Fruit fly (Drosophila melanogaster) whole organism, embryonic: ENCODE results near the gene CG33110.

Source experiments
- ATbp ChIP-seq: fragments of 200-800 bp; sonication (Bioruptor generic); optimal IDR thresholded peaks from 2 replicates; lab custom pipeline; 2017; ENCODE audit warnings: missing biosample characterization, mild to moderate bottlenecking, missing genetic modification characterization, missing genetic modification reagents
- CG10209 ChIP-seq: fragments of 200-800 bp; sonication (Bioruptor generic); optimal IDR thresholded peaks from 3 replicates; lab custom pipeline; 2017; ENCODE audit warnings: missing biosample characterization, mild to moderate bottlenecking, missing genetic modification characterization, missing genetic modification reagents
- CG10543 ChIP-seq: fragments of 200-800 bp; sonication (Bioruptor generic); optimal IDR thresholded peaks from 3 replicates; lab custom pipeline; 2017; ENCODE audit warnings: missing biosample characterization, mild to moderate bottlenecking, missing genetic modification characterization, moderate library complexity
- CG10565 ChIP-seq: fragments of 200-800 bp; sonication (Bioruptor generic); optimal IDR thresholded peaks from 3 replicates; lab custom pipeline; 2016; ENCODE audit warnings: missing biosample characterization, mild to moderate bottlenecking, missing genetic modification characterization
- CG10654 ChIP-seq: fragments of 200-800 bp; sonication (Bioruptor generic); optimal IDR thresholded peaks from 2 replicates; lab custom pipeline; 2016; ENCODE audit warnings: missing biosample characterization, missing genetic modification characterization
- CG11085 ChIP-seq: fragments of 200-800 bp; sonication (Bioruptor generic); IDR thresholded peaks from 2 replicates; pipeline ENCODE4 v1.3.6; 2022; ENCODE audit warnings: missing biosample characterization, missing genetic modification characterization
- CG11695 ChIP-seq: fragments of 200-800 bp; sonication (Bioruptor generic); IDR thresholded peaks from 3 replicates; pipeline ENCODE4 v1.3.6; 2022; ENCODE audit warnings: missing biosample characterization, missing genetic modification characterization
- CG15011 ChIP-seq: fragments of 200-800 bp; sonication (Bioruptor generic); optimal IDR thresholded peaks from 3 replicates; lab custom pipeline; 2018; ENCODE audit warnings: missing biosample characterization, mild to moderate bottlenecking, missing genetic modification characterization
- CG1603 ChIP-seq: fragments of 200-800 bp; sonication (Bioruptor generic); optimal IDR thresholded peaks from 2 replicates; lab custom pipeline; 2019; ENCODE audit warnings: missing biosample characterization, mild to moderate bottlenecking, missing genetic modification characterization, moderate library complexity
- CG18476 ChIP-seq: fragments of 200-800 bp; sonication (Bioruptor generic); optimal IDR thresholded peaks from 2 replicates; lab custom pipeline; 2016; ENCODE audit warnings: missing biosample characterization, mild to moderate bottlenecking, missing genetic modification characterization
- CG18599 ChIP-seq: fragments of 200-800 bp; sonication (Bioruptor generic); optimal IDR thresholded peaks from 3 replicates; lab custom pipeline; 2017; ENCODE audit warnings: missing biosample characterization, missing genetic modification characterization, mild to moderate bottlenecking, moderate library complexity, missing genetic modification reagents
- CG2712 ChIP-seq: fragments of 200-800 bp; optimal IDR thresholded peaks from 3 replicates; lab custom pipeline; 2019; ENCODE audit warnings: missing biosample characterization, mild to moderate bottlenecking, missing genetic modification characterization, moderate library complexity
- CG31224 ChIP-seq: fragments of 200-800 bp; sonication (Bioruptor generic); IDR thresholded peaks from 2 replicates; pipeline ENCODE4 v1.3.6; 2022; ENCODE audit warnings: missing biosample characterization, missing genetic modification characterization
- CG32767 ChIP-seq: fragments of 200-800 bp; sonication (Bioruptor generic); IDR thresholded peaks from 2 replicates; pipeline ENCODE4 v1.3.6; 2022; ENCODE audit warnings: missing biosample characterization, missing genetic modification characterization
- CG34376 ChIP-seq: fragments of 200-800 bp; sonication (Bioruptor generic); optimal IDR thresholded peaks from 2 replicates; lab custom pipeline; 2018; ENCODE audit warnings: missing biosample characterization, mild to moderate bottlenecking, missing genetic modification characterization
- CG4360 ChIP-seq: fragments of 200-800 bp; sonication (Bioruptor generic); IDR thresholded peaks from 2 replicates; pipeline ENCODE4 v1.3.6; 2022; ENCODE audit warnings: missing biosample characterization, missing genetic modification characterization
- CG4854 ChIP-seq: fragments of 200-800 bp; sonication (Bioruptor generic); optimal IDR thresholded peaks from 2 replicates; lab custom pipeline; 2016; ENCODE audit warnings: missing biosample characterization, missing genetic modification characterization, inconsistent platforms
- CG6654 ChIP-seq: fragments of 200-800 bp; sonication (Bioruptor generic); optimal IDR thresholded peaks from 2 replicates; lab custom pipeline; 2017; ENCODE audit warnings: missing biosample characterization, mild to moderate bottlenecking, missing genetic modification characterization
- CG6683 ChIP-seq: fragments of 200-800 bp; sonication (Bioruptor generic); optimal IDR thresholded peaks from 2 replicates; lab custom pipeline; 2017; ENCODE audit warnings: missing biosample characterization, mild to moderate bottlenecking, missing genetic modification characterization, missing genetic modification reagents
- CG6813 ChIP-seq: fragments of 200-800 bp; sonication (Bioruptor generic); optimal IDR thresholded peaks from 2 replicates; lab custom pipeline; 2017; ENCODE audit warnings: missing biosample characterization, missing genetic modification characterization, mild to moderate bottlenecking, moderate library complexity, missing genetic modification reagents
- CG8944 ChIP-seq: fragments of 200-800 bp; sonication (Bioruptor generic); optimal IDR thresholded peaks from 3 replicates; lab custom pipeline; 2016; ENCODE audit warnings: missing biosample characterization, missing genetic modification characterization
- CHES-1-like ChIP-seq: fragments of 200-800 bp; sonication (Bioruptor generic); optimal IDR thresholded peaks from 2 replicates; lab custom pipeline; 2016; ENCODE audit warnings: missing biosample characterization, missing genetic modification characterization
- Dfd ChIP-seq, 2 experiments: fragments of >200 bp; optimal IDR thresholded peaks; 2 replicates each; lab custom pipeline; 2017; ENCODE audit warnings: missing biosample characterization in 2 of 2, missing genetic modification characterization in 2 of 2
- Dip3 ChIP-seq: fragments of 200-800 bp; sonication (Bioruptor generic); optimal IDR thresholded peaks from 3 replicates; lab custom pipeline; 2016; ENCODE audit warnings: missing biosample characterization, missing genetic modification characterization
- Kr ChIP-seq: fragments of 200-800 bp; sonication (Bioruptor generic); optimal IDR thresholded peaks from 2 replicates; lab custom pipeline; 2017; ENCODE audit warnings: missing biosample characterization, mild to moderate bottlenecking, missing genetic modification characterization
- MESR4 ChIP-seq: fragments of 200-800 bp; sonication (Bioruptor generic); optimal IDR thresholded peaks from 2 replicates; lab custom pipeline; 2018; ENCODE audit warnings: missing biosample characterization, mild to moderate bottlenecking, missing genetic modification characterization, moderate library complexity
- Neu2 ChIP-seq: fragments of 200-800 bp; sonication (Bioruptor generic); optimal IDR thresholded peaks from 3 replicates; lab custom pipeline; 2016; ENCODE audit warnings: missing biosample characterization, missing genetic modification characterization, borderline replicate concordance
- Nf-YC ChIP-seq: fragments of 200-800 bp; optimal IDR thresholded peaks from 3 replicates; lab custom pipeline; 2019; ENCODE audit warnings: missing biosample characterization, mild to moderate bottlenecking, missing genetic modification characterization, moderate library complexity
- Ravus ChIP-seq: fragments of 200-800 bp; sonication (Bioruptor generic); IDR thresholded peaks from 2 replicates; pipeline ENCODE4 v1.3.6; 2022; ENCODE audit warnings: missing biosample characterization, missing genetic modification characterization
- Sin3A ChIP-seq: fragments of >200 bp; optimal IDR thresholded peaks from 2 replicates; lab custom pipeline; 2018
- Sry-β ChIP-seq: fragments of 200-800 bp; sonication (Bioruptor generic); optimal IDR thresholded peaks from 2 replicates; lab custom pipeline; 2018; ENCODE audit warnings: missing biosample characterization, mild to moderate bottlenecking, missing genetic modification characterization, moderate library complexity
- Sry-δ ChIP-seq: fragments of 200-800 bp; sonication (Bioruptor generic); optimal IDR thresholded peaks from 2 replicates; lab custom pipeline; 2016; ENCODE audit warnings: missing biosample characterization, missing genetic modification characterization
- az2 ChIP-seq: fragments of 200-800 bp; sonication (Bioruptor generic); optimal IDR thresholded peaks from 3 replicates; lab custom pipeline; 2016; ENCODE audit warnings: missing biosample characterization, missing genetic modification characterization
- cg ChIP-seq: fragments of 200-800 bp; sonication (Bioruptor generic); optimal IDR thresholded peaks from 3 replicates; lab custom pipeline; 2019; ENCODE audit warnings: missing biosample characterization, mild to moderate bottlenecking, missing genetic modification characterization, moderate library complexity
- crp ChIP-seq, 2 experiments: fragments of 200-800 bp; sonication (Bioruptor generic); optimal IDR thresholded peaks; 2 replicates in 1 of 2; 3 replicates in 1 of 2; lab custom pipeline; 2017; ENCODE audit warnings: missing biosample characterization in 2 of 2, missing genetic modification characterization in 2 of 2, mild to moderate bottlenecking in 1 of 2, moderate library complexity in 1 of 2
- dan ChIP-seq: fragments of 200-800 bp; sonication (Bioruptor generic); IDR thresholded peaks from 2 replicates; pipeline ENCODE4 v1.3.6; 2022; ENCODE audit warnings: missing biosample characterization, missing genetic modification characterization
- dpn ChIP-seq, 2 experiments: fragments of 200-800 bp; sonication (Bioruptor generic); optimal IDR thresholded peaks; 3 replicates each; lab custom pipeline; 2016; ENCODE audit warnings: missing biosample characterization in 2 of 2, missing genetic modification characterization in 2 of 2
- fru ChIP-seq: fragments of >200 bp; optimal IDR thresholded peaks from 2 replicates; lab custom pipeline; 2017
- gcm ChIP-seq: fragments of 200-800 bp; sonication (Bioruptor generic); optimal IDR thresholded peaks from 2 replicates; lab custom pipeline; 2019; ENCODE audit warnings: missing biosample characterization, mild to moderate bottlenecking, missing genetic modification characterization, moderate library complexity
- lab ChIP-seq: fragments of 200-800 bp; sonication (Bioruptor generic); optimal IDR thresholded peaks from 3 replicates; lab custom pipeline; 2017; ENCODE audit warnings: missing biosample characterization, missing genetic modification characterization, mild to moderate bottlenecking, moderate library complexity, missing genetic modification reagents
- luna ChIP-seq: fragments of 200-800 bp; sonication (Bioruptor generic); optimal IDR thresholded peaks from 2 replicates; lab custom pipeline; 2016; ENCODE audit warnings: missing biosample characterization, missing genetic modification characterization
- pan ChIP-seq, 4 experiments: fragments of >200 bp in 3 of 4; fragments of 200-800 bp in 1 of 4; sonication (Bioruptor generic) in 1 of 4; optimal IDR thresholded peaks in 3 of 4; IDR thresholded peaks in 1 of 4; 2 replicates each; pipeline versions ENCODE4 v1.3.6 to Lab custom; 2017 to 2022; ENCODE audit warnings: missing biosample characterization in 2 of 4, missing genetic modification characterization in 2 of 4, mixed read lengths in 1 of 4
- pum ChIP-seq: fragments of 200-800 bp; sonication (Bioruptor generic); optimal IDR thresholded peaks from 2 replicates; lab custom pipeline; 2016; ENCODE audit warnings: missing biosample characterization, missing genetic modification characterization
- sc ChIP-seq, 3 experiments: fragments of >200 bp in 2 of 3; fragments of 200-800 bp in 1 of 3; sonication (Bioruptor generic) in 1 of 3; optimal IDR thresholded peaks; 2 replicates in 2 of 3; 3 replicates in 1 of 3; lab custom pipeline; 2017; ENCODE audit warnings: mild to moderate bottlenecking in 1 of 3, missing biosample characterization in 1 of 3, missing genetic modification characterization in 1 of 3, missing genetic modification reagents in 1 of 3
- seq ChIP-seq: fragments of 200-800 bp; sonication (Bioruptor generic); IDR thresholded peaks from 2 replicates; pipeline ENCODE4 v1.3.6; 2022; ENCODE audit warnings: missing biosample characterization, missing genetic modification characterization
- sna ChIP-seq: fragments of 200-800 bp; sonication (Bioruptor generic); IDR thresholded peaks from 2 replicates; pipeline ENCODE4 v1.3.6; 2022; ENCODE audit warnings: missing biosample characterization, missing genetic modification characterization; ENCODE audit not compliant: partially characterized antibody
- sug ChIP-seq: fragments of 200-800 bp; optimal IDR thresholded peaks from 2 replicates; lab custom pipeline; 2019; ENCODE audit warnings: missing biosample characterization, mild to moderate bottlenecking, missing genetic modification characterization, moderate library complexity
- trh ChIP-seq: fragments of 200-800 bp; sonication (Bioruptor generic); optimal IDR thresholded peaks from 2 replicates; lab custom pipeline; 2016; ENCODE audit warnings: missing biosample characterization, missing genetic modification characterization
- unc-4 ChIP-seq: fragments of 200-800 bp; sonication (Bioruptor generic); IDR thresholded peaks from 2 replicates; pipeline ENCODE4 v1.3.6; 2022; ENCODE audit warnings: missing biosample characterization, missing genetic modification characterization; ENCODE audit not compliant: partially characterized antibody

Gene CG33110

dm6 chr3R:22587419-22587963 is 17.5 kb downstream of the CG33110 start, which contains the start of gene Efa6 (continued):
- TF ChIP-seq az2 (GFP tag; lab: Kevin White, UChicago) (peak; percentile 26), fru (lab: Kevin White, UChicago) (no peak), dan (GFP tag; lab: Robert Waterston, UW) (no peak), cg (GFP tag; lab: Kevin White, UChicago) (peak; percentile 75), CG6813 (GFP tag; lab: Kevin White, UChicago) (no peak), CG18599 (GFP tag; lab: Kevin White, UChicago) (no peak), CG11695 (no peak), CG2712 (peak; percentile 74), Neu2 (GFP tag; lab: Kevin White, UChicago) (no peak), Nf-YC (tag; lab: Kevin White, UChicago) (peak; percentile 63), ATbp (no peak), seq (GFP tag; lab: Robert Waterston, UW) (no peak), sna (GFP tag; lab: Robert Waterston, UW) (peak; percentile 98), CG31224 (no peak), CG10654 (peak; percentile 19), Dfd (GFP tag; optimal IDR thresholded peaks at IDR 0.05; lab: Kevin White, UChicago) (no peak), sug (peak; percentile 99), gcm (GFP tag; lab: Kevin White, UChicago) (peak; percentile 24), CG4360 (GFP tag; lab: Robert Waterston, UW) (no peak), Kr (GFP tag; lab: Kevin White, UChicago) (no peak), luna (GFP tag; lab: Kevin White, UChicago) (no peak), CG10543 (peak; percentile 58), CG6683 (GFP tag; lab: Kevin White, UChicago) (no peak), unc-4 (GFP tag; lab: Robert Waterston, UW) (peak; percentile 97), Dip3 (GFP tag; lab: Kevin White, UChicago) (peak; percentile 37), CG10209 (peak; percentile 36), CG6654 (GFP tag; lab: Kevin White, UChicago) (no peak), CG1603 (tag; lab: Kevin White, UChicago) (peak; percentile 10), MESR4 (GFP tag; lab: Kevin White, UChicago) (peak; percentile 88), Sin3A (lab: Kevin White, UChicago) (peak; percentile 46), Sry-δ (GFP tag; lab: Kevin White, UChicago) (peak; percentile 93), trh (GFP tag; lab: Kevin White, UChicago) (peak; percentile 47), CG18476 (GFP tag; lab: Kevin White, UChicago) (peak; percentile 47), pan (optimal IDR thresholded peaks at IDR 0.05; lab: Kevin White, UChicago) (no peak), pan (GFP tag; optimal IDR thresholded peaks at IDR 0.05 in 1 of 2, IDR thresholded peaks at IDR 0.05 in 1 of 2) (no peak), CG15011 (GFP tag; lab: Kevin White, UChicago) (no peak), CHES-1-like (GFP tag; lab: Kevin White, UChicago) (no peak), CG4854 (GFP tag; lab: Kevin White, UChicago) (peak; percentile 32), crp (GFP tag; optimal IDR thresholded peaks at IDR 0.05; lab: Kevin White, UChicago) (no peak), CG32767 (GFP tag; lab: Robert Waterston, UW) (no peak), dpn (GFP tag; optimal IDR thresholded peaks at IDR 0.05; lab: Kevin White, UChicago) (peak; percentile 2 to 60), CG11085 (GFP tag; lab: Robert Waterston, UW) (no peak), sc (optimal IDR thresholded peaks at IDR 0.05; lab: Kevin White, UChicago) (no peak), sc (GFP tag; optimal IDR thresholded peaks at IDR 0.05; lab: Kevin White, UChicago) (no peak), pum (GFP tag; lab: Kevin White, UChicago) (peak; percentile 60), CG10565 (GFP tag; lab: Kevin White, UChicago) (no peak), Sry-β (GFP tag; lab: Kevin White, UChicago) (no peak), lab (GFP tag; lab: Kevin White, UChicago) (peak; percentile 58), CG34376 (GFP tag; lab: Kevin White, UChicago) (peak; percentile 65), Ravus (no peak), CG8944 (no peak)
